Worm (Caenorhabditis elegans): ENCODE data around the gene mig-14.

ce11 chrII:13736089-13736488 lies 5.4 kb upstream of the mig-14 start, which contains the start of gene R06B9.5:
- no peak for TF ChIP-seq tab-1 (GFP tag; IDR thresholded peaks at IDR 0.05)
- TF ChIP-seq flt-1 (GFP tag; IDR thresholded peaks at IDR 0.05): no peak
- no peak for TF ChIP-seq cog-1 (tag; optimal IDR thresholded peaks at IDR 0.05)
- no peak for TF ChIP-seq med-1 (GFP tag; optimal IDR thresholded peaks at IDR 0.05; ENCODE audit: insufficient read depth)
- TF ChIP-seq ztf-29 (GFP tag; IDR thresholded peaks at IDR 0.05): no peak
- no peak for TF ChIP-seq T22C8.4 (GFP tag; IDR thresholded peaks at IDR 0.05)
- TF ChIP-seq ref-1 (GFP tag; conservative IDR thresholded peaks at IDR 0.05): no peak
- no peak for TF ChIP-seq ztf-23 (GFP tag; IDR thresholded peaks at IDR 0.05)

Data from whole organism, midembryonic.